Fruit fly (Drosophila melanogaster) ovary, adult (tissue): ENCODE results near the gene ninaE.

Source experiments
- CG17801 ChIP-seq: fragments of 200-800 bp; optimal IDR thresholded peaks from 2 replicates; lab custom pipeline; 2019; ENCODE audit warnings: missing biosample characterization, mild to moderate bottlenecking, missing genetic modification characterization, moderate library complexity; ENCODE audit not compliant: partially characterized antibody

The ninaE gene

dm6 chr3R:19875118-19875887, 12.7 kb downstream of the ninaE start, which contains the start of gene Mrp5:
TSS of gene Mrp5 (minus strand) at chr3R:19875678.
- TF ChIP-seq CG17801 (GFP tag; lab: Kevin White, UChicago): no peak

DNA sequence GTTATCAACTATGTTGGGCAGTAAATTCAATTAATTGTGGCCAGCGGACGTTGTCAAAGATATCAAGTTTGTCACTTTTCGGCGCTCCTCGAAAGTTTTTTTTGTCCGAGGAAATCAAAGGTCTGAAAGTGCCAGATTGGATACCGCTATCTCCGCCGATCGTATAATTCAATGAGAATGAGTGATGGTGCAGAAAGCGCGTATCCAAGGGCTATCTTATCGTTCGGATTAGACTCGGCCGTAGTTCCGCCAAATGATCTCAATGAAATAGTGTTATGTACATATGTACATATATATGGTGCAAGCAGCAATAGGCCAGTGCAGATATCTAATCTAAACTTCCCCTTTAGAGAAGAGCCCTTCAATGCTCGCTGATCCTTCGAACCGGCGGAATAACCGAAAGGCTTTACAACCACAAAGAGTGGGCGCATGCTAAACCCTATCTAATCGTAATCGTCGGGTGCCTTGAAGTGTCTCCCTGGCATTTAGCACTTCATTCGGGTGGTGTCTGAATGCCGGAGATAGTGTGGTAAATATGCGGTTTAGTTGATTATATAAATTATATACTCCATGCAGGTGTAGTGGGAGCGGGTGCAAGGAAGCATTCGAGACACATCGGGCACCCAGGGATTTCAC, 14.8 kb downstream of the ninaE start:
- TF ChIP-seq CG17801 (GFP tag; lab: Kevin White, UChicago): no peak

dm6 chr3R:19863979-19864775, 23.8 kb downstream of the ninaE start, which contains the start of the genes CG4572 and CG4686:
TSS of gene CG4572 (minus strand) at chr3R:19864393.
TSS of gene CG4686 (plus strand) at chr3R:19864496.
- TF ChIP-seq CG17801 (GFP tag; lab: Kevin White, UChicago): peak; percentile 85

- TF ChIP-seq CG17801 (GFP tag; lab: Kevin White, UChicago): peak; percentile 35
Measured at dm6 chr3R:19860996-19861719, 26.8 kb downstream of the ninaE start, which contains the start of the genes Ire1 and Mrm2. TSS of gene Ire1 (minus strand) at chr3R:19861291. TSS of gene Mrm2 (plus strand) at chr3R:19861610.

dm6 chr3R:19859370-19860033, 28.5 kb downstream of the ninaE start:
- TF ChIP-seq CG17801 (GFP tag; lab: Kevin White, UChicago): no peak

DNA sequence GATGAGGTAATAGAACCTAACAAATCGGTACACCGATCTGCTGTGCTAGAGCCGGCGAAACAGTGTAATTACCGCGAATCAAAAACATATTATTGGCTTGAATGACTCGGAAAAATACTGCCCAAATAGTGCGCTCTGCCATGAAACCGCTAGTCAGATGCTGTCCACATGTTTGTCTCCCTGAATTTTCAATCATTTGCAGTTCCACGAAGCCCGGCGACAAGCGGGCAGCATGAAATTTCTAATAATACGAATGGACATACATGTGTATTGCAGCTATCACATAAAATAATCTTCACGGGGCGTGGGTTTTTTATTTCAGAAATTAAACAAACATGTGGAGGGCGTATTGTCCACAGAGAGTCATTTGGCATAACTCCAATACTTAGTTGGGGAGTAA, 29.1 kb downstream of the ninaE start:
- no peak for TF ChIP-seq CG17801 (GFP tag; lab: Kevin White, UChicago)

dm6 chr3R:19858017-19858659, 29.9 kb downstream of the ninaE start:
- TF ChIP-seq CG17801 (GFP tag; lab: Kevin White, UChicago): peak; percentile 3

dm6 chr3R:19847591-19848256, 40.3 kb downstream of the ninaE start:
- no peak for TF ChIP-seq CG17801 (GFP tag; lab: Kevin White, UChicago)

- TF ChIP-seq CG17801 (GFP tag; lab: Kevin White, UChicago): no peak
Measured at dm6 chr3R:19846870-19847590, 41.0 kb downstream of the ninaE start, which contains the start of gene MICU3. TSS of gene MICU3 (plus strand) at chr3R:19847311.

DNA sequence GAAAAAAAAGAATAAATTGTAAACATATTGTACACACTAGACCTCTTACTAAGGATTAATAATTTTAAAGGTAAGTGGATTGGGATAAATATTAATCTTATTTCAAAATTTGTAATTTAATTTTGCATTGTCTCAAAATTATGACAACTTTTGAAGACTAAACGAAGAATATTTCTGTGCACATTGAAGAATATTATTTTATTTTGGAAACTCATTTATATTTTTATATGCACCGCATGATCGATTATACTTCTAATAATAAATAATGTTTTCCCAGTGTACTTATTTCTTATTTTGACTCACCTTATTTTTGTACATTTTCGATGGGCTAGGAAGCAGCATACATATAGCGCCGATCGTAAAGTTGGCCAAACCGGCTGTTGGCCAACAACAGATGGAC, 44.1 kb downstream of the ninaE start:
- no peak for TF ChIP-seq CG17801 (GFP tag; lab: Kevin White, UChicago)

DNA sequence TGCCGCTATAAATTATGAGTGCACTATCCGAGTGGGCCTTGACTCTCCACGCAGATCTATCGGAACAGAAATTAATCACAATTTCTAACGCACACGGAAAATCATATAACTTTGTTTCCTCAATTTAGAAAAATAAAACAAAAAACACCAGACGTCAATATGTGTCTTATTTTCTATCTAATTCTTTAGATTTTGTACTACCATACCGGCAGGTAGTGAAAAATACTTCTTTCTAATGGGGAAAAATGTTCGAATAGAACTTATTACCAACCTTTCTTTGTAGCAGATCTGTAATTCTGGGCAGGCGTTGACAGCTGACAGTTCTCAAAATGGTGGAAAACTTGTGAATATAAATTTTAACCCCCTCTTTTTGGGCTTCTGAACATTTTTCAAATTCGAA, 47.5 kb downstream of the ninaE start, which contains the start of gene CG31459:
Gene CG31459 (plus strand): TSS at position 301 of the 400 bp plus-strand sequence.
- TF ChIP-seq CG17801 (GFP tag; lab: Kevin White, UChicago): no peak
